Worm (Caenorhabditis elegans): ENCODE measurements around the gene C07H6.2.

The C07H6.2 gene

DNA sequence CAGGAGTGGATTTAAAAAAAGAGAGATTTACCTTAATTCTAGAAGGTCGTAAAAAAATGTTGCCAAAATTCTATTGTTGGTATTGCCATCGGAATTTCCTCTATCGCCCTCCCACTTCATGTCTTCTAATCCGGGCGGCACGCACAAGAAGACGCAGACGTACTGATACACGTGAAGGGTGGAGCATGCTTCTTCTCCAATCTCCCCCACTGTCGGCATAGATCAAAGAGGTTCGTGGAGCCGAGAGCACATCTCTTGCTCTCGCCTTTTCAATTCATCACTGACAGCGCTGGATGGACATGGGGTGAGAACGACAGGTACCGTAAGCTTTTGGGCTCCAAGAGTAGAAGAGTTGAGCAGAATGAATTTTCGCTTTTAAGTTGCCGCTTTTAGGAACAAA lies 15.8 kb downstream of the C07H6.2 start, which contains the start of gene lin-39:
Gene lin-39 (minus strand): TSS at position 74 of the 400 bp plus-strand sequence.
- no peak for TF ChIP-seq hlh-30 (tag; optimal IDR thresholded peaks at IDR 0.05; ENCODE audit: insufficient read depth)
- peak in 1 of 2 experiments; percentile 22 for TF ChIP-seq mdl-1 (tag; optimal IDR thresholded peaks at IDR 0.05)
- no peak for TF ChIP-seq ama-1 (optimal IDR thresholded peaks at IDR 0.05)

DNA sequence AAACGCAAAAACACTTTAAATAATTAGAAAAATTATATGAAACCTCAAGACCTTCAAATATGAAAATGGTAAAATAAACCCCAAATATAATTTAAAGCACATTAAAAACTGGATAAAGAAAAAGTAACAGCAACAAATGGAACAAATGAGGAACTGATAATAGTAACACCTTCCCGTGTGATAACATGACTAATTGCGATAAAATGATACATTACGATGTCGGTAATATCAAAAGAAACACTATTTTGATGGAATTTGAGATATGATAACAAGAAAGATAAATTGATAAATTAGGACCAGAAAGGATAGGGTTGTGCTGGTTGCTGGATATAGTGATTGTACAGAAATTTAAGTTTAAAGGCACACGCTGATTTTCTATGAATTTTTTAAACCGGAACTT lies 21.2 kb downstream of the C07H6.2 start:
- no peak for TF ChIP-seq nhr-48 (tag; optimal IDR thresholded peaks at IDR 0.05)
- TF ChIP-seq lin-39 (tag; optimal IDR thresholded peaks at IDR 0.05) = no peak

DNA sequence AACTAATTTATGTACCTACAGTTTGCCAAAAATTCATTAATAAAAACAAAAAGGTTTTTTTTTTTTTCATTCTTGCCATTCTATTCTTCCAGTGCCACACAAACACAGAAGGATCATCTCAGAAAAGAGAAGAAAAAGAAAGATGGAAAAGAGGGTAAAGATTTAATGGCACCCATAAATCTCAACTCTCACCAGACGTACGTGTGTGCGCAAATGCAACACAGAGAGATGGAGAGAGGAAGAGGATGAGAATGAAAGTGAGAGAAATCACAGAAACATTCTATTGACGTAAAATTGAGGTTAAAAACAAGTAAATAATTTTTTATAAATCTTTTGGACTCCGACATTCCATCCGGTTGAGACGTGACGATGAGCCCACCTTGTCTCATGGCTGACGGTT lies 23.4 kb downstream of the C07H6.2 start:
- TF ChIP-seq lsy-2 (tag; optimal IDR thresholded peaks at IDR 0.05) (peak in 1 of 2 experiments; percentile 10), saeg-2 (GFP tag; IDR thresholded peaks at IDR 0.05) (no peak), nhr-11 (tag; optimal IDR thresholded peaks at IDR 0.05) (peak; percentile 23), daf-16 (GFP tag; optimal IDR thresholded peaks at IDR 0.05) (peak in 1 of 2 experiments; percentile 72), daf-16 (tag; optimal IDR thresholded peaks at IDR 0.05) (no peak), lim-7 (GFP tag; IDR thresholded peaks at IDR 0.05) (no peak)

DNA sequence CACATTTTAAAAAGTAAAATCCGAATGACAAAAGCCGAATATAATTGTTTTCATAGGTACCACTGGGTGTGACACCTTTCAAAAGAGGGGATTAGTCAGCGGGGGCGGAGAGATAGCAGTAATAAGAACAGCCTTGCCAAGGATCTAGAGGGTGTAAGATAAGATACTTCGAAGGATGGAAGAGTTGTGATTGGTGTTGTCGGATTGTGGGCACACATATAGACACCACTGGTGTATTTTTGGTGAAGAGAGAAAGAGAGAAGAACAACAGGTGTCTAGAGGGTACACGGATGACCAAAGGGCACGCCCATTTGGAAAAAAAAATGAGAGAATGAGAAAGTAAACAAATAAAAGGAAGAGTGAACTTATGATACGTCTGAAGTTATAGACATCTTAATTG lies 24.4 kb downstream of the C07H6.2 start:
- TF ChIP-seq ctbp-1 (GFP tag; IDR thresholded peaks at IDR 0.05) (no peak), hif-1 (tag; optimal IDR thresholded peaks at IDR 0.05) (no peak), R02D3.7 (tag; optimal IDR thresholded peaks at IDR 0.05) (no peak), ZK337.2 (GFP tag; IDR thresholded peaks at IDR 0.05) (no peak), attf-4 (tag; optimal IDR thresholded peaks at IDR 0.05) (no peak), lir-3 (tag; optimal IDR thresholded peaks at IDR 0.05) (no peak), ceh-62 (tag; optimal IDR thresholded peaks at IDR 0.05) (no peak), vab-7 (GFP tag; IDR thresholded peaks at IDR 0.05) (no peak), unc-62 (GFP tag; optimal IDR thresholded peaks at IDR 0.05 in 1 of 2) (peak in 1 of 2 experiments; percentile 56), unc-62 (tag; optimal IDR thresholded peaks at IDR 0.05) (no peak), daf-19 (GFP tag; conservative IDR thresholded peaks at IDR 0.05) (no peak), aha-1 (tag) (peak; percentile 53), nhr-10 (tag; optimal IDR thresholded peaks at IDR 0.05) (no peak), fos-1 (tag; optimal IDR thresholded peaks at IDR 0.05) (no peak), daf-16 (GFP tag; optimal IDR thresholded peaks at IDR 0.05) (peak in 1 of 2 experiments; percentile 90), daf-16 (tag; optimal IDR thresholded peaks at IDR 0.05) (no peak), nhr-11 (tag; optimal IDR thresholded peaks at IDR 0.05) (no peak), ceh-28 (tag; optimal IDR thresholded peaks at IDR 0.05) (no peak), snpc-1.2 (GFP tag; IDR thresholded peaks at IDR 0.05) (no peak), hlh-30 (tag; optimal IDR thresholded peaks at IDR 0.05; ENCODE audit: insufficient read depth) (no peak), zip-2 (tag; optimal IDR thresholded peaks at IDR 0.05) (no peak), gei-8 (GFP tag; optimal IDR thresholded peaks at IDR 0.05) (no peak), tra-1 (GFP tag; IDR thresholded peaks at IDR 0.05) (no peak), ceh-32 (tag; optimal IDR thresholded peaks at IDR 0.05; ENCODE audit: poor library complexity) (no peak), cey-2 (tag; optimal IDR thresholded peaks at IDR 0.05; ENCODE audit: borderline replicate concordance, insufficient read depth) (no peak), nhr-25 (tag; optimal IDR thresholded peaks at IDR 0.05; ENCODE audit: borderline replicate concordance, insufficient read depth) (no peak), D1046.2 (GFP tag; IDR thresholded peaks at IDR 0.05) (no peak)

DNA sequence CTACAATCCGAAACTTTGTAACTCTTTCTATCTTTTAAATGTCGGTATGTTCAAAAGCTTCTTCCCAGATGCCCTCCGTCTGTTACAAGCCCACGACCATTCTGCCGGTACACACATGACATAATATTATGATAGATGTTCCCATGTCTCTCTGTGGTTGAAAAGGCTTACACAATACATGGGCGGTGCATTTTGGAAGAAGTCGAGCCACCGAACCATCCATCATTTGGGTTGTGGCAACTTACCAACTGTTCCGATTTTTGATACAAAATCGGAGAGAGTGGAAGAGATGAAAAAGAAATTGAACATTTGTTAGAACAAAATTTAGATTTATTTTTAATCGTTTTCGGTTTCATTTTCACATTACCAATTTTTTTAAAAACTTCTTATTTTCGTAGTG lies 28.2 kb downstream of the C07H6.2 start:
- no peak for TF ChIP-seq egl-27 (tag; optimal IDR thresholded peaks at IDR 0.05)
- TF ChIP-seq mep-1 (tag; optimal IDR thresholded peaks at IDR 0.05) = no peak
- peak; percentile 44 for TF ChIP-seq nhr-11 (tag; optimal IDR thresholded peaks at IDR 0.05)
- TF ChIP-seq unc-62 (GFP tag; optimal IDR thresholded peaks at IDR 0.05 in 1 of 2) = peak in 1 of 2 experiments; percentile 81
- no peak for TF ChIP-seq unc-62 (tag; optimal IDR thresholded peaks at IDR 0.05)
- peak in 1 of 2 experiments; percentile 51 for TF ChIP-seq lsy-2 (tag; optimal IDR thresholded peaks at IDR 0.05)
- TF ChIP-seq Y105C5A.15 (GFP tag; IDR thresholded peaks at IDR 0.05) = no peak
- no peak for TF ChIP-seq T26A8.4 (GFP tag; IDR thresholded peaks at IDR 0.05)
- TF ChIP-seq Y75B8A.6 (GFP tag; IDR thresholded peaks at IDR 0.05) = no peak
- TF ChIP-seq unc-130 (GFP tag; optimal IDR thresholded peaks at IDR 0.05) = no peak
- TF ChIP-seq ceh-20 (GFP tag; IDR thresholded peaks at IDR 0.05) = 0 out of 2 replicates have a peak, but pooled peaks have one; percentile 40
- TF ChIP-seq lir-3 (tag; optimal IDR thresholded peaks at IDR 0.05) = no peak
- peak in 1 of 2 experiments; percentile 15 for TF ChIP-seq daf-16 (GFP tag; optimal IDR thresholded peaks at IDR 0.05)
- TF ChIP-seq daf-16 (tag; optimal IDR thresholded peaks at IDR 0.05) = no peak
